Fruit fly (Drosophila melanogaster): ENCODE measurements around the gene CG13724.

DNA sequence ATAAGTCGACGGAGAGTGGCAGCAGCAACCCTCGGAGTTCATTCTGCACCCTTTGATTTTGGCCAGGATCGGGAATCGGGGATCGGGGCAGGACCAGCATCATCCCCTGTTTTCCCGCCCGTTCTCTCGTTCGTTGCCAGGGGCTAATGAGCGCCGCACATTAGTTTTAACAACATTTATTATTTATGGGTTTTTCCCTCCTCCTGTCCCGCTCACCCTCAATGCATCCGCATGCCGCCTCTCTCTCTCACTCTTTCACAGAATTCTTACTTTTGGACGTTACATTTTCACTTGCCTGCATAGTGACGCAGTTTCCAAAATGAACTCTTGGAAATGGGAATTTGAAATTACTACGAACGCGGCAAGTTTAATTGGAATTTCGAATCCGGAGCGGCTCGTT is 44.3 kb downstream of the CG13724 start:
- TF ChIP-seq CG8478 (optimal IDR thresholded peaks at IDR 0.05) (no peak), CTCF (optimal IDR thresholded peaks at IDR 0.05) (no peak)
